Worm (Caenorhabditis elegans) whole organism, L1 larva: ENCODE results near the gene Y43C5B.3.

ENCODE experiments used
- aly-2 ChIP-seq: fragments of 150-350 bp; optimal IDR thresholded peaks from 2 replicates; lab custom pipeline; 2014; ENCODE audit warnings: missing biosample characterization, missing genetic modification characterization
- elt-3 ChIP-seq, 6 experiments: fragments of 150-350 bp in 1 of 6; sonication (generic microtip); optimal IDR thresholded peaks; 2 replicates each; lab custom pipeline; 2017 to 2018; ENCODE audit warnings: missing biosample characterization in 6 of 6, missing genetic modification characterization in 6 of 6, inconsistent platforms in 1 of 6
- lin-13 ChIP-seq: fragments of 150-350 bp; optimal IDR thresholded peaks from 2 replicates; lab custom pipeline; 2014; ENCODE audit warnings: missing biosample characterization, missing genetic modification reagents, missing genetic modification characterization
- lin-35 ChIP-seq, 2 experiments: fragments of 150-350 bp; optimal IDR thresholded peaks; 2 replicates each; lab custom pipeline; 2014; ENCODE audit warnings: missing biosample characterization in 2 of 2, missing genetic modification characterization in 2 of 2, missing genetic modification reagents in 2 of 2
- nhr-11 ChIP-seq: fragments of 150-350 bp; optimal IDR thresholded peaks from 2 replicates; lab custom pipeline; 2014; ENCODE audit warnings: missing biosample characterization, missing genetic modification characterization
- nhr-28 ChIP-seq: fragments of 150-350 bp; optimal IDR thresholded peaks from 2 replicates; lab custom pipeline; 2014; ENCODE audit warnings: missing biosample characterization, missing genetic modification characterization
- nhr-77 ChIP-seq: fragments of 150-350 bp; optimal IDR thresholded peaks from 2 replicates; lab custom pipeline; 2014; ENCODE audit warnings: missing biosample characterization, missing genetic modification characterization
- nhr-84 ChIP-seq: sonication (generic microtip); optimal IDR thresholded peaks from 2 replicates; lab custom pipeline; 2017; ENCODE audit warnings: missing biosample characterization, missing genetic modification characterization
- unc-86 ChIP-seq: sonication (generic microtip); optimal IDR thresholded peaks from 2 replicates; lab custom pipeline; 2016; ENCODE audit warnings: missing genetic modification characterization, missing compliant biosample characterization

ce11 chrIV:10310329-10310728 is 40.1 kb upstream of the Y43C5B.3 start, which contains the start of gene R09E10.8:
- TF ChIP-seq nhr-77 (tag; lab: Kevin White, UChicago) (no peak), lin-13 (no peak), lin-35 (GFP tag; optimal IDR thresholded peaks at IDR 0.05; lab: Kevin White, UChicago) (no peak), elt-3 (tag; optimal IDR thresholded peaks at IDR 0.05; lab: Kevin White, UChicago) (no peak), nhr-28 (tag; lab: Kevin White, UChicago) (no peak), nhr-84 (tag; lab: Kevin White, UChicago) (no peak), aly-2 (no peak), nhr-11 (tag; lab: Kevin White, UChicago) (no peak), unc-86 (tag; lab: Kevin White, UChicago) (no peak)
